Worm (Caenorhabditis elegans) whole organism, L1 larva: ENCODE data around the gene F20B6.10.
"Not testable (repeated sequence)": the region's sequence is repeated elsewhere in the genome, so short reads cannot be mapped to it uniquely, and the experiment has no call there.

Experiments
- C04F5.9 ChIP-seq: sonication (generic microtip); optimal IDR thresholded peaks from 2 replicates; lab custom pipeline; 2016; ENCODE audit warnings: missing genetic modification characterization, missing compliant biosample characterization
- Y116A8C.19 ChIP-seq: sonication (generic microtip); optimal IDR thresholded peaks from 2 replicates; lab custom pipeline; 2016; ENCODE audit warnings: missing compliant biosample characterization, missing genetic modification characterization, borderline replicate concordance
- alr-1 ChIP-seq: fragments of 200-800 bp; sonication (Bioruptor generic); optimal IDR thresholded peaks from 2 replicates; lab custom pipeline; 2018; ENCODE audit warnings: borderline replicate concordance, mild to moderate bottlenecking, missing genetic modification characterization, missing compliant biosample characterization
- aly-2 ChIP-seq: fragments of 150-350 bp; optimal IDR thresholded peaks from 2 replicates; lab custom pipeline; 2014; ENCODE audit warnings: missing biosample characterization, missing genetic modification characterization
- blmp-1 ChIP-seq: fragments of 150-350 bp; optimal IDR thresholded peaks from 2 replicates; lab custom pipeline; 2014; ENCODE audit warnings: missing biosample characterization, missing genetic modification characterization
- ceh-63 ChIP-seq: fragments of 200-800 bp; sonication (Bioruptor generic); optimal IDR thresholded peaks from 2 replicates; lab custom pipeline; 2018; ENCODE audit warnings: mild to moderate bottlenecking, missing genetic modification characterization, missing compliant biosample characterization
- ceh-82 ChIP-seq, 3 experiments: fragments of 150-350 bp in 1 of 3; sonication (generic microtip) in 2 of 3; optimal IDR thresholded peaks; 2 replicates each; lab custom pipeline; 2014 to 2017; ENCODE audit warnings: missing biosample characterization in 3 of 3, missing genetic modification characterization in 3 of 3
- ceh-88 ChIP-seq: fragments of 200-800 bp; sonication (Bioruptor generic); IDR thresholded peaks from 2 replicates; pipeline ENCODE4 v1.3.6; 2022; ENCODE audit warnings: missing genetic modification characterization, missing compliant biosample characterization
- ceh-90 ChIP-seq: sonication (generic microtip); optimal IDR thresholded peaks from 2 replicates; lab custom pipeline; 2016; ENCODE audit warnings: missing genetic modification characterization, missing compliant biosample characterization
- dpl-1 ChIP-seq, 3 experiments: fragments of 150-350 bp in 2 of 3; sonication (generic microtip) in 1 of 3; optimal IDR thresholded peaks; 2 replicates each; lab custom pipeline; 2014 to 2017; ENCODE audit warnings: missing biosample characterization in 3 of 3, missing genetic modification characterization in 3 of 3, missing genetic modification reagents in 3 of 3
- dsc-1 ChIP-seq: sonication (generic microtip); optimal IDR thresholded peaks from 2 replicates; lab custom pipeline; 2016; ENCODE audit warnings: mild to moderate bottlenecking, missing genetic modification characterization, missing compliant biosample characterization
- efl-1 ChIP-seq, 4 experiments: fragments of 150-350 bp; optimal IDR thresholded peaks in 3 of 4; peaks in 1 of 4; 1 replicate in 1 of 4; 2 replicates in 3 of 4; lab custom pipeline; 2014; ENCODE audit warnings: missing biosample characterization in 2 of 4, missing genetic modification characterization in 2 of 4, missing genetic modification reagents in 2 of 4
- elt-2 ChIP-seq: sonication (generic microtip); optimal IDR thresholded peaks from 2 replicates; lab custom pipeline; 2016; ENCODE audit warnings: missing genetic modification characterization, mild to moderate bottlenecking, inconsistent platforms, missing compliant biosample characterization, missing genetic modification reagents
- ets-5 ChIP-seq: fragments of 200-800 bp; sonication (Bioruptor generic); IDR thresholded peaks from 2 replicates; pipeline ENCODE4 v1.3.6; 2022; ENCODE audit warnings: missing genetic modification characterization, missing compliant biosample characterization
- fkh-4 ChIP-seq: sonication (generic microtip); optimal IDR thresholded peaks from 2 replicates; lab custom pipeline; 2016; ENCODE audit warnings: missing compliant biosample characterization, missing genetic modification characterization, borderline replicate concordance
- hlh-17 ChIP-seq: fragments of 200-800 bp; sonication (Bioruptor generic); optimal IDR thresholded peaks from 2 replicates; lab custom pipeline; 2018; ENCODE audit warnings: missing genetic modification characterization, mild to moderate bottlenecking, missing compliant biosample characterization, moderate library complexity, borderline replicate concordance
- lin-13 ChIP-seq: fragments of 150-350 bp; optimal IDR thresholded peaks from 2 replicates; lab custom pipeline; 2014; ENCODE audit warnings: missing biosample characterization, missing genetic modification reagents, missing genetic modification characterization
- lin-14 ChIP-seq: fragments of 200-800 bp; sonication (Bioruptor generic); optimal IDR thresholded peaks from 2 replicates; lab custom pipeline; 2018; ENCODE audit warnings: mild to moderate bottlenecking, missing genetic modification characterization, moderate library complexity, missing compliant biosample characterization
- lin-15B ChIP-seq: fragments of 150-350 bp; sonication (generic microtip); optimal IDR thresholded peaks from 3 replicates; lab custom pipeline; 2014; ENCODE audit warnings: missing biosample characterization, missing genetic modification characterization
- lir-3 ChIP-seq: sonication (generic microtip); optimal IDR thresholded peaks from 2 replicates; lab custom pipeline; 2016; ENCODE audit warnings: mild to moderate bottlenecking, missing genetic modification characterization, moderate library complexity, missing compliant biosample characterization; ENCODE audit not compliant: poor library complexity
- mdl-1 ChIP-seq, 2 experiments: fragments of 150-350 bp; optimal IDR thresholded peaks; 2 replicates each; lab custom pipeline; 2014 to 2017; ENCODE audit warnings: missing biosample characterization in 2 of 2, missing genetic modification characterization in 2 of 2, inconsistent platforms in 1 of 2
- nhr-12 ChIP-seq: sonication (generic microtip); optimal IDR thresholded peaks from 2 replicates; lab custom pipeline; 2017; ENCODE audit warnings: missing biosample characterization, missing genetic modification characterization
- nhr-20 ChIP-seq: sonication (generic microtip); optimal IDR thresholded peaks from 2 replicates; lab custom pipeline; 2016; ENCODE audit warnings: mild to moderate bottlenecking, missing genetic modification characterization, missing compliant biosample characterization
- nhr-71 ChIP-seq: sonication (generic microtip); optimal IDR thresholded peaks from 2 replicates; lab custom pipeline; 2016; ENCODE audit warnings: mild to moderate bottlenecking, missing genetic modification characterization, moderate library complexity, missing compliant biosample characterization
- nhr-90 ChIP-seq: sonication (generic microtip); optimal IDR thresholded peaks from 2 replicates; lab custom pipeline; 2016; ENCODE audit warnings: mild to moderate bottlenecking, missing genetic modification characterization, missing compliant biosample characterization; ENCODE audit not compliant: poor library complexity
- pax-3 ChIP-seq: fragments of 200-800 bp; sonication (Bioruptor generic); optimal IDR thresholded peaks from 2 replicates; lab custom pipeline; 2018; ENCODE audit warnings: mild to moderate bottlenecking, missing genetic modification characterization, moderate library complexity, missing compliant biosample characterization
- rnt-1 ChIP-seq: sonication (generic microtip); optimal IDR thresholded peaks from 2 replicates; lab custom pipeline; 2016; ENCODE audit warnings: mild to moderate bottlenecking, missing genetic modification characterization, moderate library complexity, missing compliant biosample characterization
- skn-1 ChIP-seq: fragments of 150-350 bp; optimal IDR thresholded peaks from 2 replicates; lab custom pipeline; 2014; ENCODE audit warnings: missing biosample characterization, missing genetic modification characterization
- snpc-4 ChIP-seq: fragments of 150-350 bp; optimal IDR thresholded peaks from 2 replicates; lab custom pipeline; 2014; ENCODE audit warnings: missing biosample characterization, missing genetic modification characterization
- snu-23 ChIP-seq: sonication (generic microtip); optimal IDR thresholded peaks from 2 replicates; lab custom pipeline; 2016; ENCODE audit warnings: missing genetic modification characterization, missing compliant biosample characterization
- tbx-2 ChIP-seq: sonication (generic microtip); optimal IDR thresholded peaks from 2 replicates; lab custom pipeline; 2016; ENCODE audit warnings: missing genetic modification characterization, missing compliant biosample characterization
- tlp-1 ChIP-seq: fragments of 150-350 bp; optimal IDR thresholded peaks from 2 replicates; lab custom pipeline; 2014; ENCODE audit warnings: missing biosample characterization, missing genetic modification characterization
- unc-30 ChIP-seq: sonication (generic microtip); optimal IDR thresholded peaks from 2 replicates; lab custom pipeline; 2017; ENCODE audit warnings: missing biosample characterization, missing genetic modification characterization
- unc-62 ChIP-seq: fragments of 150-350 bp; optimal IDR thresholded peaks from 2 replicates; lab custom pipeline; 2014; ENCODE audit warnings: missing biosample characterization, missing genetic modification reagents, missing genetic modification characterization
- unc-86 ChIP-seq: sonication (generic microtip); optimal IDR thresholded peaks from 2 replicates; lab custom pipeline; 2016; ENCODE audit warnings: missing genetic modification characterization, missing compliant biosample characterization
- xbp-1 ChIP-seq: sonication (generic microtip); optimal IDR thresholded peaks from 2 replicates; lab custom pipeline; 2016; ENCODE audit warnings: missing genetic modification characterization, missing compliant biosample characterization
- zag-1 ChIP-seq: fragments of 150-350 bp; optimal IDR thresholded peaks from 2 replicates; lab custom pipeline; 2014; ENCODE audit warnings: missing biosample characterization, missing genetic modification characterization
- zip-4 ChIP-seq: fragments of 200-800 bp; sonication (Bioruptor generic); optimal IDR thresholded peaks from 2 replicates; lab custom pipeline; 2018; ENCODE audit warnings: mild to moderate bottlenecking, missing genetic modification characterization, moderate library complexity, missing compliant biosample characterization

F20B6.10 gene

ce11 chrX:4208495-4208894, 8.5 kb downstream of the F20B6.10 start (continued):
- TF ChIP-seq efl-1 (optimal IDR thresholded peaks at IDR 0.05; lab: Kevin White, UChicago) (peak in 1 of 2 experiments; percentile 22), efl-1 (GFP tag; optimal IDR thresholded peaks at IDR 0.05 in 1 of 2; lab: Kevin White, UChicago) (peak in 1 of 2 experiments; percentile 42), elt-2 (tag; lab: Kevin White, UChicago) (peak; percentile 40), alr-1 (tag; lab: Kevin White, UChicago) (no peak), lir-3 (peak; percentile 22), ets-5 (GFP tag; lab: Robert Waterston, UW) (no peak), hlh-17 (GFP tag; lab: Kevin White, UChicago) (no peak), unc-30 (no peak), nhr-90 (peak; percentile 50), aly-2 (tag; lab: Kevin White, UChicago) (no peak), Y116A8C.19 (tag; lab: Kevin White, UChicago) (no peak), pax-3 (tag; lab: Kevin White, UChicago) (peak; percentile 5), snpc-4 (tag; lab: Kevin White, UChicago) (no peak), mdl-1 (tag; optimal IDR thresholded peaks at IDR 0.05; lab: Kevin White, UChicago) (peak in 1 of 2 experiments; percentile 38), zip-4 (peak; percentile 8), dpl-1 (GFP tag; optimal IDR thresholded peaks at IDR 0.05; lab: Kevin White, UChicago) (peak in 1 of 3 experiments; percentile 1), ceh-90 (tag; lab: Kevin White, UChicago) (no peak)

ce11 chrX:4207385-4207784, 9.6 kb downstream of the F20B6.10 start, which contains the start of gene F20B6.9:
F20B6.9 (minus strand) TSS chrX:4207485.
- not testable (repeated sequence) for TF ChIP-seq unc-86, nhr-12, tlp-1 (tag; lab: Kevin White, UChicago)
- TF ChIP-seq, all 84 proteins: peak for 0; not testable (repeated sequence) for 84

- not testable (repeated sequence) for TF ChIP-seq unc-62; zag-1 (tag; lab: Kevin White, UChicago); fkh-4 (tag; lab: Kevin White, UChicago)
- TF ChIP-seq, all 84 proteins: peak for 0; not testable (repeated sequence) for 84
Measured at ce11 chrX:4202114-4202513, 14.9 kb downstream of the F20B6.10 start, which contains the start of gene F20B6.6. F20B6.6 (minus strand) TSS chrX:4202214.

- not testable (repeated sequence) for TF ChIP-seq lin-15B (tag; lab: Kevin White, UChicago); xbp-1; tbx-2 (tag; lab: Kevin White, UChicago)
Measured at ce11 chrX:4199829-4200228, 17.2 kb downstream of the F20B6.10 start, which contains the start of gene F20B6.5. F20B6.5 (minus strand) TSS chrX:4199929.

- TF ChIP-seq rnt-1: no peak
- TF ChIP-seq lin-14 (GFP tag; lab: Kevin White, UChicago): peak; percentile 42
- no peak for TF ChIP-seq C04F5.9 (tag; lab: Kevin White, UChicago)
Measured at ce11 chrX:4196431-4196830, 20.6 kb downstream of the F20B6.10 start, which contains the start of gene F20B6.4. F20B6.4 (minus strand) TSS chrX:4196531.

- no peak for TF ChIP-seq ceh-63 (GFP tag; lab: Kevin White, UChicago)
- peak; percentile 10 for TF ChIP-seq nhr-71 (tag; lab: Kevin White, UChicago)
- TF ChIP-seq ceh-88 (GFP tag; lab: Robert Waterston, UW): peak; percentile 14; the same call in 1 of the 2 replicates
- peak; percentile 2 for TF ChIP-seq lin-13
- TF ChIP-seq mdl-1 (tag; optimal IDR thresholded peaks at IDR 0.05; lab: Kevin White, UChicago): no peak
- peak; percentile 5 for TF ChIP-seq snu-23 (GFP tag; lab: Kevin White, UChicago)
- TF ChIP-seq dsc-1 (tag; lab: Kevin White, UChicago): no peak
- no peak for TF ChIP-seq nhr-20
- no peak for TF ChIP-seq blmp-1 (tag; lab: Kevin White, UChicago)
- TF ChIP-seq nhr-90: peak; percentile 23
- no peak for TF ChIP-seq skn-1 (tag; lab: Kevin White, UChicago)
- TF ChIP-seq ceh-82 (tag; optimal IDR thresholded peaks at IDR 0.05; lab: Kevin White, UChicago): no peak
- peak; percentile 83 for TF ChIP-seq aly-2 (tag; lab: Kevin White, UChicago)
Measured at ce11 chrX:4193080-4193479, 23.9 kb downstream of the F20B6.10 start.
